Worm (Caenorhabditis elegans): ENCODE data around the gene dsc-4.

The dsc-4 gene

ce11 chrIV:274185-274584 is 46.2 kb downstream of the dsc-4 start, which contains the start of gene sma-10:
Gene sma-10 (plus strand): TSS chrIV:274420.
- TF ChIP-seq hlh-30 (tag; optimal IDR thresholded peaks at IDR 0.05; ENCODE audit: insufficient read depth) = no peak
- TF ChIP-seq elt-2 (tag; optimal IDR thresholded peaks at IDR 0.05) = peak; percentile 63
- peak; percentile 13 for TF ChIP-seq dve-1 (tag; optimal IDR thresholded peaks at IDR 0.05)
- TF ChIP-seq ceh-22 (tag; optimal IDR thresholded peaks at IDR 0.05) = no peak
- TF ChIP-seq rnt-1 (tag; optimal IDR thresholded peaks at IDR 0.05) = no peak
- no peak for TF ChIP-seq T23F11.4 (GFP tag; optimal IDR thresholded peaks at IDR 0.05)

ce11 chrIV:273299-273698 is 47.0 kb downstream of the dsc-4 start, which contains the start of gene srh-282:
Gene srh-282 (minus strand): TSS chrIV:273399.
- TF ChIP-seq unc-42 (tag; optimal IDR thresholded peaks at IDR 0.05) (no peak), nhr-11 (tag; optimal IDR thresholded peaks at IDR 0.05) (no peak), sox-4 (tag; optimal IDR thresholded peaks at IDR 0.05) (no peak), rnt-1 (tag; optimal IDR thresholded peaks at IDR 0.05) (no peak), ceh-6 (GFP tag; optimal IDR thresholded peaks at IDR 0.05) (no peak), C38D4.7 (GFP tag; optimal IDR thresholded peaks at IDR 0.05) (no peak), odd-2 (tag; optimal IDR thresholded peaks at IDR 0.05) (no peak), dve-1 (tag; optimal IDR thresholded peaks at IDR 0.05) (no peak), pqm-1 (tag; optimal IDR thresholded peaks at IDR 0.05) (no peak), ttx-3 (tag; optimal IDR thresholded peaks at IDR 0.05) (no peak), ets-4 (tag; optimal IDR thresholded peaks at IDR 0.05) (no peak), nfya-1 (tag; optimal IDR thresholded peaks at IDR 0.05) (no peak), zip-5 (tag; optimal IDR thresholded peaks at IDR 0.05) (no peak), ceh-34 (tag; optimal IDR thresholded peaks at IDR 0.05) (no peak), T23F11.4 (GFP tag; optimal IDR thresholded peaks at IDR 0.05) (no peak), pha-2 (tag; optimal IDR thresholded peaks at IDR 0.05) (no peak), ceh-31 (tag; optimal IDR thresholded peaks at IDR 0.05) (no peak), fkh-10 (GFP tag; optimal IDR thresholded peaks at IDR 0.05) (no peak), madf-2 (tag; optimal IDR thresholded peaks at IDR 0.05) (no peak), ceh-24 (tag; optimal IDR thresholded peaks at IDR 0.05) (no peak)

- TF ChIP-seq fkh-10 (GFP tag; optimal IDR thresholded peaks at IDR 0.05) = no peak
- TF ChIP-seq ceh-24 (tag; optimal IDR thresholded peaks at IDR 0.05) = no peak
- TF ChIP-seq unc-86 (tag; optimal IDR thresholded peaks at IDR 0.05) = no peak
- TF ChIP-seq gmeb-2 (tag; optimal IDR thresholded peaks at IDR 0.05) = no peak
- TF ChIP-seq tbx-2 (tag; optimal IDR thresholded peaks at IDR 0.05) = no peak
- no peak for TF ChIP-seq mec-3 (tag; optimal IDR thresholded peaks at IDR 0.05; ENCODE audit: borderline replicate concordance)
- no peak for TF ChIP-seq K09A11.1 (tag; optimal IDR thresholded peaks at IDR 0.05; ENCODE audit: insufficient read depth)
- no peak for TF ChIP-seq lim-6 (tag; optimal IDR thresholded peaks at IDR 0.05)
- TF ChIP-seq K02D7.2 (tag; optimal IDR thresholded peaks at IDR 0.05) = no peak
- TF ChIP-seq ceh-18 (tag; optimal IDR thresholded peaks at IDR 0.05) = no peak
- TF ChIP-seq unc-3 (GFP tag; conservative IDR thresholded peaks at IDR 0.05) = no peak
- TF ChIP-seq unc-3 (tag; optimal IDR thresholded peaks at IDR 0.05) = no peak
- TF ChIP-seq C08G9.2 (tag; optimal IDR thresholded peaks at IDR 0.05) = no peak
- TF ChIP-seq Y22D7AL.16 (tag; optimal IDR thresholded peaks at IDR 0.05) = no peak
Measured at ce11 chrIV:269107-269506, 51.2 kb downstream of the dsc-4 start, which contains the start of gene T21D12.11. Gene T21D12.11 (plus strand): TSS chrIV:269407.

ce11 chrIV:266148-266547 is 54.2 kb downstream of the dsc-4 start, which contains the start of gene T21D12.12:
Gene T21D12.12 (plus strand): TSS chrIV:266448.
- TF ChIP-seq dve-1 (tag; optimal IDR thresholded peaks at IDR 0.05) (no peak), ceh-6 (GFP tag; optimal IDR thresholded peaks at IDR 0.05) (no peak), syd-9 (tag; optimal IDR thresholded peaks at IDR 0.05) (no peak), dmd-4 (tag; optimal IDR thresholded peaks at IDR 0.05; ENCODE audit: borderline replicate concordance) (no peak), K02D7.2 (tag; optimal IDR thresholded peaks at IDR 0.05) (no peak), ceh-18 (tag; optimal IDR thresholded peaks at IDR 0.05) (no peak), hlh-6 (tag; optimal IDR thresholded peaks at IDR 0.05) (no peak), ttx-3 (tag; optimal IDR thresholded peaks at IDR 0.05) (no peak), K09A11.1 (tag; optimal IDR thresholded peaks at IDR 0.05; ENCODE audit: insufficient read depth) (no peak), ama-1 (optimal IDR thresholded peaks at IDR 0.05) (no peak), pqm-1 (tag; optimal IDR thresholded peaks at IDR 0.05) (no peak), pros-1 (tag; optimal IDR thresholded peaks at IDR 0.05) (no peak)

Data from whole organism, late embryonic.